Fruit fly (Drosophila melanogaster) whole organism, embryonic: Measurements from ENCODE around the gene CG43116.

Experiments used
- Antp ChIP-seq: fragments of 200-800 bp; sonication (Bioruptor generic); optimal IDR thresholded peaks from 3 replicates; lab custom pipeline; 2016; ENCODE audit warnings: missing biosample characterization, missing genetic modification characterization
- BEAF-32 ChIP-seq: fragments of 200-800 bp; sonication (Bioruptor generic); optimal IDR thresholded peaks from 3 replicates; lab custom pipeline; 2017; ENCODE audit warnings: missing biosample characterization, missing genetic modification characterization, mild to moderate bottlenecking, moderate library complexity, missing genetic modification reagents
- CG10462 ChIP-seq: fragments of 200-800 bp; sonication (Bioruptor generic); optimal IDR thresholded peaks from 2 replicates; lab custom pipeline; 2016; ENCODE audit warnings: missing biosample characterization, missing genetic modification characterization
- CG15269 ChIP-seq: fragments of 200-800 bp; sonication (Bioruptor generic); optimal IDR thresholded peaks from 2 replicates; lab custom pipeline; 2018; ENCODE audit warnings: missing biosample characterization, mild to moderate bottlenecking, missing genetic modification characterization, moderate library complexity
- CG15514 ChIP-seq: fragments of 200-800 bp; sonication (Bioruptor generic); optimal IDR thresholded peaks from 3 replicates; lab custom pipeline; 2017; ENCODE audit warnings: missing biosample characterization, missing genetic modification characterization, mild to moderate bottlenecking, moderate library complexity, missing genetic modification reagents
- CG2712 ChIP-seq: fragments of 200-800 bp; optimal IDR thresholded peaks from 3 replicates; lab custom pipeline; 2019; ENCODE audit warnings: missing biosample characterization, mild to moderate bottlenecking, missing genetic modification characterization, moderate library complexity
- CG3163 ChIP-seq: fragments of 200-800 bp; sonication (Bioruptor generic); optimal IDR thresholded peaks from 3 replicates; lab custom pipeline; 2016; ENCODE audit warnings: missing biosample characterization, missing genetic modification characterization
- CG32772 ChIP-seq: fragments of 200-800 bp; sonication (Bioruptor generic); IDR thresholded peaks from 2 replicates; pipeline ENCODE4 v1.3.6; 2022; ENCODE audit warnings: missing biosample characterization, missing genetic modification characterization
- CG4820 ChIP-seq: fragments of 200-800 bp; sonication (Bioruptor generic); optimal IDR thresholded peaks from 3 replicates; lab custom pipeline; 2016; ENCODE audit warnings: missing biosample characterization, missing genetic modification characterization
- CG8359 ChIP-seq: fragments of 200-800 bp; sonication (Bioruptor generic); optimal IDR thresholded peaks from 2 replicates; lab custom pipeline; 2017; ENCODE audit warnings: missing biosample characterization, mild to moderate bottlenecking, missing genetic modification characterization, borderline replicate concordance
- CG8765 ChIP-seq: fragments of 200-800 bp; sonication (Bioruptor generic); IDR thresholded peaks from 2 replicates; pipeline ENCODE4 v1.3.6; 2022; ENCODE audit warnings: missing biosample characterization, missing genetic modification characterization
- CG8924 ChIP-seq: fragments of 200-800 bp; optimal IDR thresholded peaks from 3 replicates; lab custom pipeline; 2019; ENCODE audit warnings: missing biosample characterization, mild to moderate bottlenecking, missing genetic modification characterization, moderate library complexity
- CHES-1-like ChIP-seq: fragments of 200-800 bp; sonication (Bioruptor generic); optimal IDR thresholded peaks from 2 replicates; lab custom pipeline; 2016; ENCODE audit warnings: missing biosample characterization, missing genetic modification characterization
- Dad ChIP-seq: fragments of 200-800 bp; sonication (Bioruptor generic); optimal IDR thresholded peaks from 3 replicates; lab custom pipeline; 2016; ENCODE audit warnings: missing biosample characterization, missing genetic modification characterization
- HHEX ChIP-seq: fragments of 200-800 bp; sonication (Bioruptor generic); optimal IDR thresholded peaks from 3 replicates; lab custom pipeline; 2017; ENCODE audit warnings: missing biosample characterization, mild to moderate bottlenecking, missing genetic modification characterization, missing genetic modification reagents
- Hsf ChIP-seq: fragments of 200-800 bp; sonication (Bioruptor generic); optimal IDR thresholded peaks from 3 replicates; lab custom pipeline; 2016; ENCODE audit warnings: missing biosample characterization, missing genetic modification characterization
- Meics ChIP-seq: fragments of 200-800 bp; sonication (Bioruptor generic); optimal IDR thresholded peaks from 2 replicates; lab custom pipeline; 2017; ENCODE audit warnings: missing biosample characterization, mild to moderate bottlenecking, missing genetic modification characterization
- Oaz ChIP-seq: fragments of 200-800 bp; sonication (Bioruptor generic); IDR thresholded peaks from 2 replicates; pipeline ENCODE4 v1.3.6; 2022; ENCODE audit warnings: missing biosample characterization, missing genetic modification characterization
- Opbp ChIP-seq: fragments of 200-800 bp; sonication (Bioruptor generic); IDR thresholded peaks from 3 replicates; pipeline ENCODE4 v1.3.6; 2022; ENCODE audit warnings: missing biosample characterization, missing genetic modification characterization; ENCODE audit not compliant: partially characterized antibody
- Poxn ChIP-seq: fragments of 200-800 bp; sonication (Bioruptor generic); IDR thresholded peaks from 2 replicates; pipeline ENCODE4 v1.3.6; 2022; ENCODE audit warnings: missing biosample characterization, missing genetic modification characterization
- Sox100B ChIP-seq: fragments of 200-800 bp; sonication (Bioruptor generic); optimal IDR thresholded peaks from 3 replicates; lab custom pipeline; 2018; ENCODE audit warnings: missing biosample characterization, mild to moderate bottlenecking, missing genetic modification characterization
- Sox102F ChIP-seq: fragments of 200-800 bp; sonication (Bioruptor generic); optimal IDR thresholded peaks from 2 replicates; lab custom pipeline; 2018; ENCODE audit warnings: missing biosample characterization, mild to moderate bottlenecking, missing genetic modification characterization, moderate library complexity
- Sry-β ChIP-seq: fragments of 200-800 bp; sonication (Bioruptor generic); optimal IDR thresholded peaks from 2 replicates; lab custom pipeline; 2018; ENCODE audit warnings: missing biosample characterization, mild to moderate bottlenecking, missing genetic modification characterization, moderate library complexity
- bcd ChIP-seq: fragments of 200-800 bp; sonication (Bioruptor generic); optimal IDR thresholded peaks from 2 replicates; lab custom pipeline; 2017; ENCODE audit warnings: missing biosample characterization, mild to moderate bottlenecking, missing genetic modification characterization
- chif ChIP-seq, 2 experiments: fragments of 200-800 bp; sonication (Bioruptor generic); optimal IDR thresholded peaks; 3 replicates each; lab custom pipeline; 2016; ENCODE audit warnings: missing biosample characterization in 2 of 2, missing genetic modification characterization in 2 of 2
- da ChIP-seq: fragments of 200-800 bp; sonication (Bioruptor generic); optimal IDR thresholded peaks from 2 replicates; lab custom pipeline; 2016; ENCODE audit warnings: missing biosample characterization, missing genetic modification characterization
- dm ChIP-seq: fragments of 200-800 bp; sonication (Bioruptor generic); optimal IDR thresholded peaks from 3 replicates; lab custom pipeline; 2016; ENCODE audit warnings: missing biosample characterization, missing genetic modification characterization
- ems ChIP-seq: fragments of 200-800 bp; sonication (Bioruptor generic); optimal IDR thresholded peaks from 3 replicates; lab custom pipeline; 2016; ENCODE audit warnings: missing biosample characterization, missing genetic modification characterization
- fd96Cb ChIP-seq: fragments of 200-800 bp; sonication (Bioruptor generic); optimal IDR thresholded peaks from 2 replicates; lab custom pipeline; 2018; ENCODE audit warnings: missing biosample characterization, mild to moderate bottlenecking, missing genetic modification characterization, moderate library complexity
- gce ChIP-seq: fragments of 200-800 bp; sonication (Bioruptor generic); IDR thresholded peaks from 3 replicates; pipeline ENCODE4 v1.3.6; 2022; ENCODE audit warnings: missing biosample characterization, missing genetic modification characterization
- h ChIP-seq: fragments of >200 bp; optimal IDR thresholded peaks from 2 replicates; lab custom pipeline; 2017
- hbn ChIP-seq: fragments of 200-800 bp; sonication (Bioruptor generic); IDR thresholded peaks from 2 replicates; pipeline ENCODE4 v1.3.6; 2022; ENCODE audit warnings: missing biosample characterization, missing genetic modification characterization; ENCODE audit not compliant: partially characterized antibody
- insv ChIP-seq, 2 experiments: fragments of 200-800 bp; sonication (Bioruptor generic); optimal IDR thresholded peaks; 3 replicates each; lab custom pipeline; 2016 to 2018; ENCODE audit warnings: missing biosample characterization in 2 of 2, missing genetic modification characterization in 2 of 2
- lmd ChIP-seq: fragments of 200-800 bp; sonication (Bioruptor generic); IDR thresholded peaks from 2 replicates; pipeline ENCODE4 v1.3.6; 2022; ENCODE audit warnings: missing biosample characterization, missing genetic modification characterization
- mirr ChIP-seq: fragments of 200-800 bp; sonication (Bioruptor generic); optimal IDR thresholded peaks from 3 replicates; lab custom pipeline; 2018; ENCODE audit warnings: missing biosample characterization, mild to moderate bottlenecking, missing genetic modification characterization
- nau ChIP-seq: fragments of 200-800 bp; sonication (Bioruptor generic); optimal IDR thresholded peaks from 3 replicates; lab custom pipeline; 2017; ENCODE audit warnings: missing biosample characterization, mild to moderate bottlenecking, missing genetic modification characterization, missing genetic modification reagents
- p53 ChIP-seq: fragments of 200-800 bp; sonication (Bioruptor generic); optimal IDR thresholded peaks from 2 replicates; lab custom pipeline; 2016; ENCODE audit warnings: missing biosample characterization, missing genetic modification characterization
- pan ChIP-seq, 4 experiments: fragments of >200 bp in 3 of 4; fragments of 200-800 bp in 1 of 4; sonication (Bioruptor generic) in 1 of 4; optimal IDR thresholded peaks in 3 of 4; IDR thresholded peaks in 1 of 4; 2 replicates each; pipeline versions ENCODE4 v1.3.6 to Lab custom; 2017 to 2022; ENCODE audit warnings: missing biosample characterization in 2 of 4, missing genetic modification characterization in 2 of 4, mixed read lengths in 1 of 4
- pfk ChIP-seq: fragments of 200-800 bp; sonication (Bioruptor generic); optimal IDR thresholded peaks from 2 replicates; lab custom pipeline; 2018; ENCODE audit warnings: missing biosample characterization, mild to moderate bottlenecking, missing genetic modification characterization, moderate library complexity
- slou ChIP-seq: fragments of 200-800 bp; sonication (Bioruptor generic); optimal IDR thresholded peaks from 3 replicates; lab custom pipeline; 2016; ENCODE audit warnings: missing biosample characterization, missing genetic modification characterization
- slp2 ChIP-seq: fragments of 200-800 bp; sonication (Bioruptor generic); optimal IDR thresholded peaks from 2 replicates; lab custom pipeline; 2016; ENCODE audit warnings: missing biosample characterization, missing genetic modification characterization
- stwl ChIP-seq: fragments of 200-800 bp; sonication (Bioruptor generic); optimal IDR thresholded peaks from 3 replicates; lab custom pipeline; 2018; ENCODE audit warnings: missing biosample characterization, mild to moderate bottlenecking, missing genetic modification characterization, moderate library complexity
- tup ChIP-seq: fragments of 200-800 bp; sonication (Bioruptor generic); optimal IDR thresholded peaks from 2 replicates; lab custom pipeline; 2016; ENCODE audit warnings: missing biosample characterization, mild to moderate bottlenecking, missing genetic modification characterization, moderate library complexity
- vfl ChIP-seq: fragments of 200-800 bp; sonication (Bioruptor generic); optimal IDR thresholded peaks from 2 replicates; lab custom pipeline; 2016; ENCODE audit warnings: missing biosample characterization, missing genetic modification characterization
- wdn ChIP-seq: fragments of 200-800 bp; sonication (Bioruptor generic); IDR thresholded peaks from 2 replicates; pipeline ENCODE4 v1.3.6; 2022; ENCODE audit warnings: missing biosample characterization, missing genetic modification characterization
- wor ChIP-seq: fragments of 200-800 bp; sonication (Bioruptor generic); IDR thresholded peaks from 2 replicates; pipeline ENCODE4 v1.3.6; 2022; ENCODE audit warnings: missing biosample characterization, missing genetic modification characterization
- yki ChIP-seq: fragments of >200 bp; optimal IDR thresholded peaks from 3 replicates; lab custom pipeline; 2018

The CG43116 gene

dm6 chr3R:26036153-26037144 is 39.7 kb upstream of the CG43116 start (continued):
- TF ChIP-seq CG10462 (GFP tag; lab: Kevin White, UChicago) (peak; percentile 84), Oaz (GFP tag; lab: Robert Waterston, UW) (no peak), slou (no peak), ems (GFP tag; lab: Kevin White, UChicago) (peak; percentile 51), lmd (GFP tag; lab: Robert Waterston, UW) (no peak; the same call in 1 of the 2 replicates), CHES-1-like (GFP tag; lab: Kevin White, UChicago) (peak; percentile 58), BEAF-32 (GFP tag; lab: Kevin White, UChicago) (peak; percentile 2), tup (GFP tag; lab: Kevin White, UChicago) (peak; percentile 35), HHEX (GFP tag; lab: Kevin White, UChicago) (peak; percentile 77), CG8924 (tag; lab: Kevin White, UChicago) (peak; percentile 98), gce (GFP tag; lab: Robert Waterston, UW) (no peak; the same call in 2 of the 3 replicates), yki (peak; percentile 87), fd96Cb (tag; lab: Kevin White, UChicago) (peak; percentile 94), CG3163 (peak; percentile 28), wdn (GFP tag; lab: Robert Waterston, UW) (no peak), dm (GFP tag; lab: Kevin White, UChicago) (peak; percentile 64), Opbp (GFP tag; lab: Robert Waterston, UW) (0 out of 3 replicates have a peak, but pooled peaks have one; percentile 27), stwl (no peak), h (no peak), slp2 (peak; percentile 73), Sry-β (GFP tag; lab: Kevin White, UChicago) (peak; percentile 66), nau (peak; percentile 78), vfl (GFP tag; lab: Kevin White, UChicago) (no peak), CG15269 (tag; lab: Kevin White, UChicago) (peak; percentile 67), Sox100B (GFP tag; lab: Kevin White, UChicago) (peak; percentile 96), mirr (GFP tag; lab: Kevin White, UChicago) (no peak), CG32772 (peak; percentile 61), CG15514 (GFP tag; lab: Kevin White, UChicago) (no peak), hbn (GFP tag; lab: Robert Waterston, UW) (0 out of 2 replicates have a peak, but pooled peaks have one; percentile 25), pfk (GFP tag; lab: Kevin White, UChicago) (no peak), CG4820 (peak; percentile 88), Sox102F (GFP tag; lab: Kevin White, UChicago) (peak; percentile 87), bcd (GFP tag; lab: Kevin White, UChicago) (peak; percentile 78), Poxn (no peak), chif (GFP tag; optimal IDR thresholded peaks at IDR 0.05; lab: Kevin White, UChicago) (peak; percentile 40 to 89), pan (optimal IDR thresholded peaks at IDR 0.05; lab: Kevin White, UChicago) (no peak), pan (GFP tag; optimal IDR thresholded peaks at IDR 0.05 in 1 of 2, IDR thresholded peaks at IDR 0.05 in 1 of 2) (peak in 1 of 2 experiments; percentile 29), Antp (GFP tag; lab: Kevin White, UChicago) (peak; percentile 34), Dad (GFP tag; lab: Kevin White, UChicago) (peak; percentile 62), Meics (peak; percentile 42), da (peak; percentile 22), wor (0 out of 2 replicates have a peak, but pooled peaks have one; percentile 48), CG8765 (GFP tag; lab: Robert Waterston, UW) (peak; percentile 48), p53 (GFP tag; lab: Kevin White, UChicago) (no peak), Hsf (GFP tag; lab: Kevin White, UChicago) (peak; percentile 83), insv (GFP tag; optimal IDR thresholded peaks at IDR 0.05; lab: Kevin White, UChicago) (peak; percentile 31 to 37), CG8359 (peak; percentile 89), CG2712 (tag; lab: Kevin White, UChicago) (peak; percentile 98)
